Fruit fly (Drosophila melanogaster) whole organism, prepupa: Measurements from ENCODE around the gene Cyp318a1.

ENCODE experiments used
- CG6276 ChIP-seq: fragments of 200-800 bp; sonication (Bioruptor generic); optimal IDR thresholded peaks from 2 replicates; lab custom pipeline; 2017; ENCODE audit warnings: missing biosample characterization, mild to moderate bottlenecking, missing genetic modification characterization
- CG8632 ChIP-seq: fragments of 200-800 bp; sonication (Bioruptor generic); optimal IDR thresholded peaks from 3 replicates; lab custom pipeline; 2016; ENCODE audit warnings: missing biosample characterization, missing genetic modification characterization
- CG9139 ChIP-seq: fragments of 200-800 bp; sonication (Bioruptor generic); optimal IDR thresholded peaks from 3 replicates; lab custom pipeline; 2017; ENCODE audit warnings: missing biosample characterization, mild to moderate bottlenecking, missing genetic modification characterization

- TF ChIP-seq CG8632 (no peak), CG9139 (no peak), CG6276 (GFP tag; lab: Kevin White, UChicago) (no peak)
Measured at dm6 chrX:12073637-12074036, 41.2 kb downstream of the Cyp318a1 start.
